Worm (Caenorhabditis elegans) whole organism, L4 larva: ENCODE results near the gene fbxb-48.
"Not testable (repeated sequence)": the region's sequence is repeated elsewhere in the genome, so short reads cannot be mapped to it uniquely, and the experiment has no call there.

ENCODE experiments used
- Y75B8A.6 ChIP-seq: fragments of 200-800 bp; sonication (Bioruptor generic); IDR thresholded peaks from 2 replicates; pipeline ENCODE4 v1.3.6; 2022; ENCODE audit warnings: missing genetic modification reagents, missing genetic modification characterization, missing compliant biosample characterization
- aha-1 ChIP-seq: fragments of 150-350 bp; peaks from one replicate; lab custom pipeline; 2014; ENCODE audit warnings: missing biosample characterization, missing genetic modification characterization
- ama-1 ChIP-seq: fragments of 150-350 bp; optimal IDR thresholded peaks from 2 replicates; lab custom pipeline; 2014; ENCODE audit warnings: inconsistent platforms, mixed read lengths
- arid-1 ChIP-seq: fragments of 200-800 bp; sonication (Bioruptor generic); conservative IDR thresholded peaks from 2 replicates; pipeline ENCODE4 v1.3.6; 2022; ENCODE audit warnings: missing genetic modification reagents, missing genetic modification characterization, missing compliant biosample characterization
- attf-4 ChIP-seq: sonication (generic microtip); optimal IDR thresholded peaks from 3 replicates; lab custom pipeline; 2017; ENCODE audit warnings: missing biosample characterization, missing genetic modification characterization
- ceh-20 ChIP-seq: fragments of 200-800 bp; sonication (Bioruptor generic); IDR thresholded peaks from 2 replicates; pipeline ENCODE4 v1.3.6; 2022; ENCODE audit warnings: missing genetic modification reagents, missing genetic modification characterization, missing compliant biosample characterization
- ceh-32 ChIP-seq: sonication (generic microtip); optimal IDR thresholded peaks from 2 replicates; lab custom pipeline; 2016; ENCODE audit warnings: mild to moderate bottlenecking, missing genetic modification characterization, missing compliant biosample characterization; ENCODE audit not compliant: poor library complexity
- daf-12 ChIP-seq: fragments of 150-350 bp; optimal IDR thresholded peaks from 2 replicates; lab custom pipeline; 2014; ENCODE audit warnings: missing biosample characterization, missing genetic modification reagents, missing genetic modification characterization
- daf-16 ChIP-seq, 3 experiments: sonication (generic microtip); optimal IDR thresholded peaks; 2 replicates each; lab custom pipeline; 2016 to 2017; ENCODE audit warnings: missing genetic modification characterization in 3 of 3, missing genetic modification reagents in 3 of 3, mild to moderate bottlenecking in 2 of 3, missing compliant biosample characterization in 2 of 3, missing biosample characterization in 1 of 3, moderate library complexity in 1 of 3
- dmd-6 ChIP-seq: fragments of 200-800 bp; sonication (Bioruptor generic); IDR thresholded peaks from 2 replicates; pipeline ENCODE4 v1.3.6; 2022; ENCODE audit warnings: missing genetic modification reagents, missing genetic modification characterization, missing compliant biosample characterization
- duxl-1 ChIP-seq: sonication (generic microtip); optimal IDR thresholded peaks from 2 replicates; lab custom pipeline; 2016; ENCODE audit warnings: mild to moderate bottlenecking, missing genetic modification characterization, moderate library complexity, missing compliant biosample characterization; ENCODE audit not compliant: poor library complexity
- egl-43 ChIP-seq: fragments of 200-800 bp; sonication (Bioruptor generic); IDR thresholded peaks from 2 replicates; pipeline ENCODE4 v1.3.6; 2022; ENCODE audit warnings: missing genetic modification reagents, missing genetic modification characterization, missing compliant biosample characterization
- fos-1 ChIP-seq: fragments of 150-350 bp; optimal IDR thresholded peaks from 2 replicates; lab custom pipeline; 2014; ENCODE audit warnings: missing biosample characterization, missing genetic modification characterization
- hlh-11 ChIP-seq: fragments of 200-800 bp; sonication (Bioruptor generic); optimal IDR thresholded peaks from 2 replicates; lab custom pipeline; 2018; ENCODE audit warnings: mild to moderate bottlenecking, missing genetic modification characterization, missing compliant biosample characterization
- hlh-30 ChIP-seq: sonication (generic microtip); optimal IDR thresholded peaks from 2 replicates; lab custom pipeline; 2017; ENCODE audit warnings: antibody characterized with exemption, mild to moderate bottlenecking, missing genetic modification characterization, missing compliant biosample characterization; ENCODE audit not compliant: insufficient read depth
- hmg-1.1 ChIP-seq: fragments of 200-800 bp; sonication (Bioruptor generic); IDR thresholded peaks from 2 replicates; pipeline ENCODE4 v1.3.6; 2022; ENCODE audit warnings: missing genetic modification reagents, missing genetic modification characterization, missing compliant biosample characterization
- lin-29 ChIP-seq: fragments of 200-800 bp; sonication (Bioruptor generic); IDR thresholded peaks from 2 replicates; pipeline ENCODE4 v1.3.6; 2022; ENCODE audit warnings: missing genetic modification reagents, missing genetic modification characterization, missing compliant biosample characterization
- lir-3 ChIP-seq: sonication (generic microtip); optimal IDR thresholded peaks from 2 replicates; lab custom pipeline; 2016; ENCODE audit warnings: mild to moderate bottlenecking, missing genetic modification characterization, missing compliant biosample characterization
- lsy-2 ChIP-seq, 2 experiments: fragments of 150-350 bp in 1 of 2; sonication (generic microtip) in 1 of 2; optimal IDR thresholded peaks; 2 replicates each; lab custom pipeline; 2014 to 2017; ENCODE audit warnings: missing biosample characterization in 2 of 2, missing genetic modification characterization in 2 of 2
- madf-9 ChIP-seq: fragments of 200-800 bp; sonication (Bioruptor generic); conservative IDR thresholded peaks from 2 replicates; pipeline ENCODE4 v1.3.6; 2022; ENCODE audit warnings: missing genetic modification reagents, missing genetic modification characterization, missing compliant biosample characterization
- mes-2 ChIP-seq: sonication (generic microtip); optimal IDR thresholded peaks from 2 replicates; lab custom pipeline; 2016; ENCODE audit warnings: missing genotype, mild to moderate bottlenecking, missing genetic modification characterization, missing compliant biosample characterization; ENCODE audit not compliant: poor library complexity, severe bottlenecking
- nhr-28 ChIP-seq: fragments of 150-350 bp; optimal IDR thresholded peaks from 2 replicates; lab custom pipeline; 2014; ENCODE audit warnings: missing biosample characterization, missing genetic modification characterization
- nhr-41 ChIP-seq: fragments of 200-800 bp; sonication (Bioruptor generic); IDR thresholded peaks from 2 replicates; pipeline ENCODE4 v1.3.6; 2022; ENCODE audit warnings: missing genetic modification reagents, missing genetic modification characterization, missing compliant biosample characterization
- nhr-6 ChIP-seq: fragments of 150-350 bp; optimal IDR thresholded peaks from 2 replicates; lab custom pipeline; 2014; ENCODE audit warnings: missing biosample characterization, missing genetic modification characterization
- nhr-77 ChIP-seq: fragments of 150-350 bp; optimal IDR thresholded peaks from 2 replicates; lab custom pipeline; 2014; ENCODE audit warnings: missing biosample characterization, missing genetic modification characterization
- php-3 ChIP-seq: fragments of 200-800 bp; sonication (Bioruptor generic); IDR thresholded peaks from 2 replicates; pipeline ENCODE4 v1.3.6; 2022; ENCODE audit warnings: missing genetic modification reagents, missing genetic modification characterization, missing compliant biosample characterization
- pqm-1 ChIP-seq: sonication (generic microtip); optimal IDR thresholded peaks from 2 replicates; lab custom pipeline; 2017; ENCODE audit warnings: missing biosample characterization, missing genetic modification characterization
- sdz-12 ChIP-seq: fragments of 200-800 bp; sonication (Bioruptor generic); optimal IDR thresholded peaks from 2 replicates; lab custom pipeline; 2018; ENCODE audit warnings: mild to moderate bottlenecking, missing genetic modification characterization, missing compliant biosample characterization
- unc-39 ChIP-seq: sonication (generic microtip); optimal IDR thresholded peaks from 2 replicates; lab custom pipeline; 2017; ENCODE audit warnings: missing biosample characterization, missing genetic modification characterization
- unc-62 ChIP-seq, 3 experiments: fragments of 150-350 bp in 1 of 3; sonication (generic microtip); optimal IDR thresholded peaks in 2 of 3; peaks in 1 of 3; 1 replicate in 1 of 3; 2 replicates in 2 of 3; lab custom pipeline; 2014 to 2017; ENCODE audit warnings: missing biosample characterization in 3 of 3, missing genetic modification characterization in 3 of 3, missing genetic modification reagents in 3 of 3, missing genotype in 1 of 3
- zag-1 ChIP-seq: fragments of 150-350 bp; optimal IDR thresholded peaks from 2 replicates; lab custom pipeline; 2014; ENCODE audit warnings: missing biosample characterization, missing genetic modification characterization
- zfp-2 ChIP-seq: sonication (generic microtip); optimal IDR thresholded peaks from 2 replicates; lab custom pipeline; 2016; ENCODE audit warnings: mild to moderate bottlenecking, missing genetic modification characterization, missing compliant biosample characterization
- ztf-11 ChIP-seq: fragments of 150-350 bp; optimal IDR thresholded peaks from 2 replicates; lab custom pipeline; 2014; ENCODE audit warnings: missing biosample characterization, missing genetic modification characterization

Gene fbxb-48

ce11 chrII:1719153-1719552, at the start of gene fbxb-48:
TSS of gene fbxb-48 (minus strand) at chrII:1719253.
- TF ChIP-seq arid-1 (GFP tag; lab: Robert Waterston, UW): no peak
- no peak for TF ChIP-seq nhr-41 (GFP tag; lab: Robert Waterston, UW)
- TF ChIP-seq egl-43 (GFP tag; lab: Robert Waterston, UW): no peak
- no peak for TF ChIP-seq attf-4 (tag; lab: Kevin White, UChicago)
- no peak for TF ChIP-seq hmg-1.1
- no peak for TF ChIP-seq php-3 (GFP tag; lab: Robert Waterston, UW)

ce11 chrII:1767458-1767857, 48.4 kb upstream of the fbxb-48 start:
- TF ChIP-seq pqm-1 (tag; lab: Kevin White, UChicago): peak; percentile 66
- TF ChIP-seq php-3 (GFP tag; lab: Robert Waterston, UW): peak; percentile 37; the same call in 1 of the 2 replicates
- peak; percentile 58 for TF ChIP-seq hlh-11
- TF ChIP-seq nhr-28 (tag; lab: Kevin White, UChicago): peak; percentile 95
- TF ChIP-seq dmd-6: 0 out of 2 replicates have a peak, but pooled peaks have one; percentile 19
- peak; percentile 15 for TF ChIP-seq aha-1 (tag; lab: Kevin White, UChicago)
- TF ChIP-seq daf-16 (GFP tag; optimal IDR thresholded peaks at IDR 0.05; lab: Kevin White, UChicago): not testable (repeated sequence)
- peak; percentile 57 for TF ChIP-seq daf-16 (tag; optimal IDR thresholded peaks at IDR 0.05; lab: Kevin White, UChicago)

- TF ChIP-seq unc-62 (GFP tag; optimal IDR thresholded peaks at IDR 0.05 in 1 of 2; lab: Kevin White, UChicago) (peak in 1 of 2 experiments; percentile 93), unc-62 (tag; optimal IDR thresholded peaks at IDR 0.05; lab: Kevin White, UChicago) (no peak), zag-1 (tag; lab: Kevin White, UChicago) (no peak), lir-3 (no peak)
These were observed 47.7 kb upstream of the fbxb-48 start for ce11 chrII:1766715-1767114.

ce11 chrII:1763072-1763471, 44.0 kb upstream of the fbxb-48 start, which contains the start of gene math-28:
TSS of gene math-28 (plus strand) at chrII:1763372.
- TF ChIP-seq lir-3 (no peak), aha-1 (tag; lab: Kevin White, UChicago) (peak; percentile 55)

ce11 chrII:1761564-1761963, 42.5 kb upstream of the fbxb-48 start, which contains the start of gene F36H5.4:
TSS of gene F36H5.4 (plus strand) at chrII:1761864.
- no peak for TF ChIP-seq duxl-1 (tag; lab: Kevin White, UChicago)
- no peak for TF ChIP-seq madf-9 (GFP tag; lab: Robert Waterston, UW)
- TF ChIP-seq sdz-12 (GFP tag; lab: Kevin White, UChicago): no peak
- TF ChIP-seq ceh-32 (tag; lab: Kevin White, UChicago): no peak
- TF ChIP-seq lin-29 (GFP tag; lab: Robert Waterston, UW): no peak
- no peak for TF ChIP-seq nhr-6 (tag; lab: Kevin White, UChicago)
- TF ChIP-seq ama-1: no peak
- no peak for TF ChIP-seq ztf-11 (tag; lab: Kevin White, UChicago)
- no peak for TF ChIP-seq egl-43 (GFP tag; lab: Robert Waterston, UW)
- no peak for TF ChIP-seq unc-39 (tag; lab: Kevin White, UChicago)
- no peak for TF ChIP-seq lsy-2 (tag; optimal IDR thresholded peaks at IDR 0.05; lab: Kevin White, UChicago)
- no peak for TF ChIP-seq hlh-30 (tag; lab: Kevin White, UChicago)
- TF ChIP-seq nhr-77: no peak
- no peak for TF ChIP-seq zfp-2 (tag; lab: Kevin White, UChicago)
- no peak for TF ChIP-seq php-3 (GFP tag; lab: Robert Waterston, UW)
- no peak for TF ChIP-seq mes-2 (tag; lab: Kevin White, UChicago)
- no peak for TF ChIP-seq fos-1
- TF ChIP-seq hmg-1.1: no peak

ce11 chrII:1759602-1760001, 40.5 kb upstream of the fbxb-48 start, which contains the start of gene F36H5.18:
TSS of gene F36H5.18 (plus strand) at chrII:1759902.
- TF ChIP-seq daf-12 (tag; lab: Kevin White, UChicago): no peak
- no peak for TF ChIP-seq ceh-20 (GFP tag; lab: Robert Waterston, UW)
- no peak for TF ChIP-seq lin-29 (GFP tag; lab: Robert Waterston, UW)
- no peak for TF ChIP-seq Y75B8A.6 (GFP tag; lab: Robert Waterston, UW)
